Worm (Caenorhabditis elegans): ENCODE data around the gene gly-8.
A peak's percentile ranks its signal among the peaks of the same experiment; 100 is the strongest.

The gly-8 gene

ce11 chrIII:11580428-11580885, 44.6 kb upstream of the gly-8 start, which contains the start of gene Y66D12A.7 (continued):
- TF ChIP-seq efl-1 (GFP tag; optimal IDR thresholded peaks at IDR 0.05), result peak; percentile 67
- no peak for TF ChIP-seq F55B11.4 (tag; optimal IDR thresholded peaks at IDR 0.05; ENCODE audit: borderline replicate concordance, insufficient read depth)
- no peak for TF ChIP-seq unc-62 (GFP tag; optimal IDR thresholded peaks at IDR 0.05)
- TF ChIP-seq attf-6 (GFP tag; IDR thresholded peaks at IDR 0.05), result no peak
- TF ChIP-seq ztf-6 (GFP tag; IDR thresholded peaks at IDR 0.05), result no peak
- TF ChIP-seq chd-7 (tag; optimal IDR thresholded peaks at IDR 0.05), result no peak
- no peak for TF ChIP-seq atf-7 (tag; optimal IDR thresholded peaks at IDR 0.05)
- TF ChIP-seq xnd-1 (tag; optimal IDR thresholded peaks at IDR 0.05), result no peak
- TF ChIP-seq ekl-4 (GFP tag; IDR thresholded peaks at IDR 0.05), result no peak
- no peak for TF ChIP-seq nfya-1 (tag; optimal IDR thresholded peaks at IDR 0.05; ENCODE audit: borderline replicate concordance, insufficient read depth)
- TF ChIP-seq hlh-26 (GFP tag; conservative IDR thresholded peaks at IDR 0.05), result no peak
- TF ChIP-seq ztf-25 (GFP tag; IDR thresholded peaks at IDR 0.05), result no peak
- TF ChIP-seq hrde-1 (tag; optimal IDR thresholded peaks at IDR 0.05; ENCODE audit: borderline replicate concordance), result no peak
- no peak for TF ChIP-seq snpc-3.4 (tag; optimal IDR thresholded peaks at IDR 0.05)
- TF ChIP-seq sptf-2 (GFP tag; optimal IDR thresholded peaks at IDR 0.05), result no peak
- no peak for TF ChIP-seq ztf-3 (GFP tag; optimal IDR thresholded peaks at IDR 0.05)
- no peak for TF ChIP-seq Y56A3A.18 (GFP tag; IDR thresholded peaks at IDR 0.05)
- TF ChIP-seq snpc-4 (GFP tag; optimal IDR thresholded peaks at IDR 0.05), result no peak
- TF ChIP-seq snpc-4 (tag; optimal IDR thresholded peaks at IDR 0.05), result no peak
- TF ChIP-seq Y79H2A.3 (GFP tag; conservative IDR thresholded peaks at IDR 0.05), result no peak
- peak; percentile 79 for TF ChIP-seq lin-54 (GFP tag; optimal IDR thresholded peaks at IDR 0.05)
- TF ChIP-seq K11D2.4 (GFP tag; IDR thresholded peaks at IDR 0.05), result no peak
- TF ChIP-seq lir-1 (GFP tag; conservative IDR thresholded peaks at IDR 0.05), result no peak
- TF ChIP-seq tlf-1 (GFP tag; optimal IDR thresholded peaks at IDR 0.05), result no peak
- no peak for TF ChIP-seq C17E4.6 (GFP tag; IDR thresholded peaks at IDR 0.05)
- no peak for TF ChIP-seq ama-1 (optimal IDR thresholded peaks at IDR 0.05)
- TF ChIP-seq ama-1 (GFP tag; optimal IDR thresholded peaks at IDR 0.05), result no peak
- TF ChIP-seq ceh-100 (GFP tag; IDR thresholded peaks at IDR 0.05), result no peak
- TF ChIP-seq madf-10 (tag; optimal IDR thresholded peaks at IDR 0.05), result no peak
- TF ChIP-seq mes-4 (tag; optimal IDR thresholded peaks at IDR 0.05), result no peak
- TF ChIP-seq athp-1 (tag; optimal IDR thresholded peaks at IDR 0.05), result peak; percentile 62
- TF ChIP-seq madf-3 (GFP tag; IDR thresholded peaks at IDR 0.05), result no peak

ce11 chrIII:11581372-11581771, 43.7 kb upstream of the gly-8 start, which contains the start of the genes Y66D12A.6 and ceh-92:
Y66D12A.6 (minus strand) TSS chrIII:11581402.
ceh-92 (plus strand) TSS chrIII:11581600.
- no peak for TF ChIP-seq madf-8 (GFP tag; conservative IDR thresholded peaks at IDR 0.05)
- TF ChIP-seq madf-3 (GFP tag; IDR thresholded peaks at IDR 0.05), result no peak
- TF ChIP-seq ekl-4 (GFP tag; IDR thresholded peaks at IDR 0.05), result no peak
- TF ChIP-seq snpc-4 (GFP tag; optimal IDR thresholded peaks at IDR 0.05), result no peak
- TF ChIP-seq snpc-4 (tag; optimal IDR thresholded peaks at IDR 0.05), result no peak
- TF ChIP-seq efl-1 (GFP tag; optimal IDR thresholded peaks at IDR 0.05), result peak; percentile 50
- TF ChIP-seq cebp-2 (GFP tag; IDR thresholded peaks at IDR 0.05), result no peak
- TF ChIP-seq F23B12.7 (tag; optimal IDR thresholded peaks at IDR 0.05; ENCODE audit: insufficient read depth), result peak; percentile 5
- no peak for TF ChIP-seq unc-130 (GFP tag; optimal IDR thresholded peaks at IDR 0.05)
- no peak for TF ChIP-seq ceh-40 (GFP tag; IDR thresholded peaks at IDR 0.05)
- no peak for TF ChIP-seq gei-17 (GFP tag; optimal IDR thresholded peaks at IDR 0.05)
- no peak for TF ChIP-seq lsy-27 (tag; optimal IDR thresholded peaks at IDR 0.05; ENCODE audit: borderline replicate concordance, insufficient read depth)
- TF ChIP-seq T26A5.8 (tag; optimal IDR thresholded peaks at IDR 0.05), result no peak
- TF ChIP-seq mel-28 (tag; optimal IDR thresholded peaks at IDR 0.05; ENCODE audit: borderline replicate concordance), result no peak
- TF ChIP-seq attf-5 (GFP tag; optimal IDR thresholded peaks at IDR 0.05), result no peak
- TF ChIP-seq ceh-58 (GFP tag; IDR thresholded peaks at IDR 0.05), result no peak
- no peak for TF ChIP-seq nfya-2 (GFP tag; IDR thresholded peaks at IDR 0.05)
- TF ChIP-seq B0336.3 (GFP tag; IDR thresholded peaks at IDR 0.05), result no peak
- no peak for TF ChIP-seq nfya-1 (tag; optimal IDR thresholded peaks at IDR 0.05; ENCODE audit: borderline replicate concordance, insufficient read depth)
- TF ChIP-seq C17E4.6 (GFP tag; IDR thresholded peaks at IDR 0.05), result no peak
- TF ChIP-seq snpc-1.3 (tag; optimal IDR thresholded peaks at IDR 0.05; ENCODE audit: insufficient read depth), result peak; percentile 37
- no peak; the same call in 1 of the 2 replicates for TF ChIP-seq ceh-100 (GFP tag; IDR thresholded peaks at IDR 0.05)
- no peak for TF ChIP-seq B0035.1 (tag; optimal IDR thresholded peaks at IDR 0.05)
- no peak for TF ChIP-seq tbp1 (GFP tag; optimal IDR thresholded peaks at IDR 0.05)

Data from whole organism, young adult.